Worm (Caenorhabditis elegans): Measurements from ENCODE around the gene K07G6.1.

- TF ChIP-seq hlh-11 (tag; optimal IDR thresholded peaks at IDR 0.05) (no peak), unc-39 (tag; optimal IDR thresholded peaks at IDR 0.05) (no peak), mxl-3 (GFP tag; optimal IDR thresholded peaks at IDR 0.05) (no peak), nhr-77 (tag; optimal IDR thresholded peaks at IDR 0.05) (no peak), egl-27 (tag; optimal IDR thresholded peaks at IDR 0.05) (no peak), nhr-42 (GFP tag; IDR thresholded peaks at IDR 0.05) (no peak), nhr-11 (tag; optimal IDR thresholded peaks at IDR 0.05) (no peak), zip-2 (tag; optimal IDR thresholded peaks at IDR 0.05) (no peak), ceh-28 (tag; optimal IDR thresholded peaks at IDR 0.05) (no peak)
These were observed 1.2 kb downstream of the K07G6.1 start, which contains the start of gene F36H5.12 for ce11 chrII:1742535-1742934.

Data from whole organism, L4 larva.